Fruit fly (Drosophila melanogaster): ENCODE measurements around the gene Usp12-46.

- TF ChIP-seq bigmax (GFP tag; optimal IDR thresholded peaks at IDR 0.05) (no peak), CG18619 (GFP tag; optimal IDR thresholded peaks at IDR 0.05) (no peak), HLHmδ (GFP tag; optimal IDR thresholded peaks at IDR 0.05) (no peak), hb (GFP tag; IDR thresholded peaks at IDR 0.05; ENCODE audit: partially characterized antibody) (no peak), CG11695 (GFP tag; IDR thresholded peaks at IDR 0.05) (no peak), aop (GFP tag; IDR thresholded peaks at IDR 0.05) (no peak), jumu (GFP tag; optimal IDR thresholded peaks at IDR 0.05) (no peak), CG33557 (GFP tag; optimal IDR thresholded peaks at IDR 0.05) (no peak), hth (optimal IDR thresholded peaks at IDR 0.05) (no peak), z (GFP tag; IDR thresholded peaks at IDR 0.05) (no peak), Lim3 (GFP tag; IDR thresholded peaks at IDR 0.05) (no peak)
Measured at dm6 chr3R:22757117-22757516, 6.4 kb downstream of the Usp12-46 start.

Data from whole organism, embryonic.